Fruit fly (Drosophila melanogaster): Measurements from ENCODE around the gene Octalpha2R.

The Octalpha2R gene

dm6 chr3R:18788365-18789147, 60.5 kb downstream of the Octalpha2R start (continued):
- TF ChIP-seq cyc (GFP tag; optimal IDR thresholded peaks at IDR 0.05) (peak; percentile 94), Lpt (GFP tag; optimal IDR thresholded peaks at IDR 0.05) (peak; percentile 78), CG15336 (GFP tag; IDR thresholded peaks at IDR 0.05) (peak; percentile 81), Ets96B (tag; optimal IDR thresholded peaks at IDR 0.05) (peak; percentile 89), CG10669 (GFP tag; optimal IDR thresholded peaks at IDR 0.05) (peak; percentile 82), CG3032 (tag; optimal IDR thresholded peaks at IDR 0.05) (peak; percentile 82), eg (GFP tag; IDR thresholded peaks at IDR 0.05) (peak; percentile 80), CG6276 (GFP tag; optimal IDR thresholded peaks at IDR 0.05) (peak; percentile 73), Ets21C (GFP tag; optimal IDR thresholded peaks at IDR 0.05) (peak; percentile 79), Smox (GFP tag; optimal IDR thresholded peaks at IDR 0.05) (peak; percentile 86), CG8119 (GFP tag; IDR thresholded peaks at IDR 0.05) (peak; percentile 86), acj6 (GFP tag; optimal IDR thresholded peaks at IDR 0.05) (peak; percentile 89), CG6854 (GFP tag; optimal IDR thresholded peaks at IDR 0.05) (peak; percentile 72), CG6163 (GFP tag; IDR thresholded peaks at IDR 0.05) (peak; percentile 93), CG6792 (GFP tag; optimal IDR thresholded peaks at IDR 0.05) (peak; percentile 87), dac (GFP tag; optimal IDR thresholded peaks at IDR 0.05) (peak; percentile 58), Hr4 (GFP tag; optimal IDR thresholded peaks at IDR 0.05) (peak; percentile 74), fd59A (GFP tag; optimal IDR thresholded peaks at IDR 0.05) (peak; percentile 83), CG8632 (GFP tag; optimal IDR thresholded peaks at IDR 0.05) (peak; percentile 71), spab (GFP tag; optimal IDR thresholded peaks at IDR 0.05) (peak; percentile 79), dsx (GFP tag; optimal IDR thresholded peaks at IDR 0.05; ENCODE audit: poor library complexity, severe bottlenecking) (peak; percentile 61), CG1621 (tag; optimal IDR thresholded peaks at IDR 0.05) (peak; percentile 76)

DNA sequence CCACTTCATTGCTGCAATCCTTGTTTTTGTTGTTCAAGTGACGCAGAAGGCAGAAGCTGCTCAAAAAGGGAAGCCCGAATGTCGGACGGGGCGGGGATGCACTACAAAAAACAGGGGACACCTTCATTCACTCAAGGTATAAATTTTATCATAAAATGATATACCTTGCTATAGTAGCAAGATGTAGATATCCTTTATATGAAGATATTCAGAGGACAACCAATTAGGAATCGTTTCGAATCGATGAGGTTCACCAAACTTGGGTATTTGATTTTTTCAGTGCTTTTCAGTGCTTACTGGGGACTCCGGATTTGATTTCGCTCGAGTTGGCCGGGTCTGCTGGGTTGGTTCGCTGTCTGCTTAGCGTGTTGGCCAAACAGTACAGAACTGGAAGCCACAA, 61.8 kb downstream of the Octalpha2R start:
- TF ChIP-seq CG9139 (GFP tag; optimal IDR thresholded peaks at IDR 0.05) (no peak), acj6 (GFP tag; optimal IDR thresholded peaks at IDR 0.05) (peak; percentile 45), CG1621 (tag; optimal IDR thresholded peaks at IDR 0.05) (no peak), CG10669 (GFP tag; optimal IDR thresholded peaks at IDR 0.05) (peak; percentile 72), net (GFP tag; optimal IDR thresholded peaks at IDR 0.05) (no peak), Ets96B (tag; optimal IDR thresholded peaks at IDR 0.05) (peak; percentile 81), ss (GFP tag; optimal IDR thresholded peaks at IDR 0.05) (no peak), cyc (GFP tag; optimal IDR thresholded peaks at IDR 0.05) (peak; percentile 85), CG6792 (GFP tag; optimal IDR thresholded peaks at IDR 0.05) (peak; percentile 26), Eip75B (GFP tag; optimal IDR thresholded peaks at IDR 0.05) (peak; percentile 38), Hr38 (GFP tag; optimal IDR thresholded peaks at IDR 0.05) (no peak), achi (GFP tag; optimal IDR thresholded peaks at IDR 0.05) (peak; percentile 27), pdm3 (GFP tag; optimal IDR thresholded peaks at IDR 0.05) (peak; percentile 36), CG7368 (GFP tag; optimal IDR thresholded peaks at IDR 0.05) (peak; percentile 68), svp (GFP tag) (peak; percentile 78), CG4318 (GFP tag; optimal IDR thresholded peaks at IDR 0.05) (peak; percentile 10), Eip78C (GFP tag) (peak; percentile 88), fd85E (GFP tag; optimal IDR thresholded peaks at IDR 0.05) (peak; percentile 9), topi (GFP tag; optimal IDR thresholded peaks at IDR 0.05) (peak; percentile 74), Blimp-1 (GFP tag; optimal IDR thresholded peaks at IDR 0.05) (peak; percentile 42), CG34406 (GFP tag; optimal IDR thresholded peaks at IDR 0.05) (no peak), Lpt (GFP tag; optimal IDR thresholded peaks at IDR 0.05) (peak; percentile 73), Hr4 (GFP tag; optimal IDR thresholded peaks at IDR 0.05) (peak; percentile 39), dsx (GFP tag; optimal IDR thresholded peaks at IDR 0.05; ENCODE audit: poor library complexity, severe bottlenecking) (peak; percentile 51), CG6854 (GFP tag; optimal IDR thresholded peaks at IDR 0.05) (peak; percentile 59), CG8119 (GFP tag; IDR thresholded peaks at IDR 0.05) (peak; percentile 72), dac (GFP tag; optimal IDR thresholded peaks at IDR 0.05) (no peak), CG32006 (GFP tag; optimal IDR thresholded peaks at IDR 0.05) (peak; percentile 46), CG3032 (tag; optimal IDR thresholded peaks at IDR 0.05) (peak; percentile 54), OdsH (GFP tag; optimal IDR thresholded peaks at IDR 0.05) (peak; percentile 44), Smox (GFP tag; optimal IDR thresholded peaks at IDR 0.05) (peak; percentile 30), esn (GFP tag; optimal IDR thresholded peaks at IDR 0.05) (peak; percentile 48), CG8319 (GFP tag; optimal IDR thresholded peaks at IDR 0.05) (peak; percentile 72), CG16779 (tag; optimal IDR thresholded peaks at IDR 0.05) (no peak), Eip93F (GFP tag; optimal IDR thresholded peaks at IDR 0.05) (no peak), CG11762 (GFP tag; optimal IDR thresholded peaks at IDR 0.05; ENCODE audit: insufficient read depth) (peak; percentile 66), CG11902 (GFP tag; optimal IDR thresholded peaks at IDR 0.05) (peak; percentile 49), Met (GFP tag; optimal IDR thresholded peaks at IDR 0.05) (peak; percentile 54)
